Worm (Caenorhabditis elegans): ENCODE data around the gene eif-1.

The eif-1 gene

ce11 chrII:5016977-5017585 lies 23.7 kb upstream of the eif-1 start (continued):
- TF ChIP-seq zag-1 (tag; optimal IDR thresholded peaks at IDR 0.05) (no peak), ZK337.2 (GFP tag; IDR thresholded peaks at IDR 0.05) (no peak), pqm-1 (tag; optimal IDR thresholded peaks at IDR 0.05) (no peak), ztf-11 (tag; optimal IDR thresholded peaks at IDR 0.05) (no peak), F49E8.2 (tag; optimal IDR thresholded peaks at IDR 0.05; ENCODE audit: borderline replicate concordance) (no peak), nhr-25 (tag; optimal IDR thresholded peaks at IDR 0.05; ENCODE audit: borderline replicate concordance, insufficient read depth) (no peak), mxl-2 (GFP tag; conservative IDR thresholded peaks at IDR 0.05) (no peak), egl-43 (GFP tag; IDR thresholded peaks at IDR 0.05) (no peak), lin-13 (GFP tag; optimal IDR thresholded peaks at IDR 0.05) (no peak), aly-2 (tag; optimal IDR thresholded peaks at IDR 0.05) (no peak), lsy-2 (tag; optimal IDR thresholded peaks at IDR 0.05) (peak; percentile 57 to 76), hif-1 (tag; optimal IDR thresholded peaks at IDR 0.05) (peak in 1 of 2 experiments; percentile 51), daf-16 (GFP tag; optimal IDR thresholded peaks at IDR 0.05) (peak; percentile 11 to 19), daf-16 (tag; optimal IDR thresholded peaks at IDR 0.05) (peak; percentile 74), Y48G9A.11 (GFP tag; IDR thresholded peaks at IDR 0.05) (no peak), unc-130 (GFP tag; optimal IDR thresholded peaks at IDR 0.05) (no peak), Y75B8A.6 (GFP tag; IDR thresholded peaks at IDR 0.05) (no peak), pha-4 (GFP tag; IDR thresholded peaks at IDR 0.05) (peak; percentile 63; the same call in 1 of the 2 replicates), pha-4 (tag; optimal IDR thresholded peaks at IDR 0.05) (no peak), dmd-9 (GFP tag; IDR thresholded peaks at IDR 0.05) (no peak), dmd-6 (GFP tag; IDR thresholded peaks at IDR 0.05) (peak; percentile 59; the same call in 1 of the 2 replicates)

- TF ChIP-seq nhr-10 (tag; optimal IDR thresholded peaks at IDR 0.05) (no peak), saeg-2 (GFP tag; IDR thresholded peaks at IDR 0.05) (no peak), mes-2 (tag; optimal IDR thresholded peaks at IDR 0.05; ENCODE audit: poor library complexity, severe bottlenecking) (no peak), unc-62 (GFP tag; optimal IDR thresholded peaks at IDR 0.05 in 1 of 2) (no peak), unc-62 (tag; optimal IDR thresholded peaks at IDR 0.05) (no peak), Y48G9A.11 (GFP tag; IDR thresholded peaks at IDR 0.05) (no peak), aha-1 (tag) (peak; percentile 7), pqm-1 (tag; optimal IDR thresholded peaks at IDR 0.05) (no peak)
Observed at ce11 chrII:5016144-5016543, 22.8 kb upstream of the eif-1 start.

ce11 chrII:5014399-5014798 lies 21.0 kb upstream of the eif-1 start, which contains the start of gene F59A6.2:
F59A6.2 (plus strand) TSS chrII:5014699.
- TF ChIP-seq nhr-6 (tag; optimal IDR thresholded peaks at IDR 0.05) = no peak
- peak; percentile 53 for TF ChIP-seq aha-1 (tag)

- no peak for TF ChIP-seq skn-1 (tag; optimal IDR thresholded peaks at IDR 0.05)
- TF ChIP-seq daf-16 (GFP tag; optimal IDR thresholded peaks at IDR 0.05) = no peak
- no peak for TF ChIP-seq daf-16 (tag; optimal IDR thresholded peaks at IDR 0.05)
- TF ChIP-seq F26F4.8 (GFP tag; conservative IDR thresholded peaks at IDR 0.05) = no peak
- no peak for TF ChIP-seq zip-2 (tag; optimal IDR thresholded peaks at IDR 0.05)
- no peak for TF ChIP-seq R02D3.7 (tag; optimal IDR thresholded peaks at IDR 0.05)
- TF ChIP-seq aha-1 (tag) = no peak
- TF ChIP-seq saeg-2 (GFP tag; IDR thresholded peaks at IDR 0.05) = no peak
- no peak for TF ChIP-seq vab-7 (GFP tag; IDR thresholded peaks at IDR 0.05)
- no peak for TF ChIP-seq F10B5.3 (tag; optimal IDR thresholded peaks at IDR 0.05)
- no peak for TF ChIP-seq Y105C5A.15 (GFP tag; IDR thresholded peaks at IDR 0.05)
Observed at ce11 chrII:5011978-5012377, 18.6 kb upstream of the eif-1 start, which contains the start of gene F59A6.12. F59A6.12 (minus strand) TSS chrII:5012078.
